Worm (Caenorhabditis elegans): ENCODE results near the gene W04E12.3.

DNA sequence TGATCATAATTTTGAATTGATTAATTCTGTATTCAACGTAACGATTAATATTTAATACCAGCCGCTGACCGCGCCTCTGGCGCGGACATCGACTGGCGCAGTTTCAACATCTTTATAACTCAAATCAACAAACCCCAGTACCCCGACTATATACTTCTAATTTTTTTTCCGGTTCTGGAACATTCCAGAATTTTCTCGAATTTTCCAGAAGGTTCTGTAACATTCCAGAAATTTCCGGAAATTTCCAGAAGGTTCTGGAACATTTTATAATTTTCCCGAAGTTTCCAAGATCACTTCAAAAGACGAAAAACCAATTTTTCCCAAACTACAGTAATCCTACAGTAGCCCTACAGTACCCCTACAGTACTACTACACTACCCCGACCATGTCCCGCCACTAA is 37.5 kb downstream of the W04E12.3 start:
- no peak for TF ChIP-seq dve-1 (tag; optimal IDR thresholded peaks at IDR 0.05; ENCODE audit: insufficient read depth)
- no peak for TF ChIP-seq nhr-25 (tag; optimal IDR thresholded peaks at IDR 0.05; ENCODE audit: borderline replicate concordance, insufficient read depth)
- TF ChIP-seq lin-39 (tag; optimal IDR thresholded peaks at IDR 0.05): no peak
- TF ChIP-seq D1046.2 (GFP tag; IDR thresholded peaks at IDR 0.05): no peak
- no peak for TF ChIP-seq nhr-237 (tag; optimal IDR thresholded peaks at IDR 0.05)
- no peak for TF ChIP-seq F49E8.2 (tag; optimal IDR thresholded peaks at IDR 0.05; ENCODE audit: borderline replicate concordance)
- no peak for TF ChIP-seq F26F4.8 (GFP tag; conservative IDR thresholded peaks at IDR 0.05)
- TF ChIP-seq R02D3.7 (tag; optimal IDR thresholded peaks at IDR 0.05): no peak
